Worm (Caenorhabditis elegans): ENCODE data around the gene K09H11.6.

DNA sequence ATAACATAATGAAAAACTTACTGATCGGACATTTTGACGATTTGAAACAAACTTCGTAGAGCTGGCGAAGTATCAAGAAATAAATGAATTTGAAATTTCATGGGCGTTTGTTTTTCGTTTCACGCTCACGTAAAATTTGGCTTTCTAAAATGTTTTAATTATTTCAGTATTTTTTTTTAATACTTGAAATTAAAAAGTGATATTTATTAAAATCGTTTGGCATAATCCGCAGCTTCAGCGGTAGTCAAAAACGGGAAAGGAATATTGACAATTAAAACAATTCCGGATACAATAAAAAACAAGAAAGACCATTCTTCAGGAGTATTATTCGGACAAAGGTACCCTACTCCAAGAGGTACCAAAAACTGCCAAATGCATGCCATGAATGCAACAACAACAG, 46.7 kb upstream of the K09H11.6 start, which contains the start of gene fbxa-183:
- TF ChIP-seq unc-62 (GFP tag; optimal IDR thresholded peaks at IDR 0.05) (no peak), lin-39 (tag; optimal IDR thresholded peaks at IDR 0.05) (no peak), ztf-4 (tag; optimal IDR thresholded peaks at IDR 0.05) (no peak), nhr-76 (tag; optimal IDR thresholded peaks at IDR 0.05) (no peak)

All from whole organism, L3 larva.